Fruit fly (Drosophila melanogaster): ENCODE results near the gene CG6833.

CG6833 gene

dm6 chr3L:14050944-14051548 is at the start of gene CG6833 (continued):
- TF ChIP-seq cad (GFP tag; optimal IDR thresholded peaks at IDR 0.05) (no peak), Dek (tag; optimal IDR thresholded peaks at IDR 0.05) (peak; percentile 37), Atf-2 (GFP tag; optimal IDR thresholded peaks at IDR 0.05) (peak; percentile 76), pnt (GFP tag; optimal IDR thresholded peaks at IDR 0.05) (peak; percentile 75), danr (GFP tag; IDR thresholded peaks at IDR 0.05) (peak; percentile 60), CG18764 (GFP tag; optimal IDR thresholded peaks at IDR 0.05) (peak; percentile 65), Nf-YC (tag; optimal IDR thresholded peaks at IDR 0.05) (peak; percentile 50), emc (GFP tag; optimal IDR thresholded peaks at IDR 0.05) (peak; percentile 60), pros (GFP tag; optimal IDR thresholded peaks at IDR 0.05) (no peak), CG11560 (tag; IDR thresholded peaks at IDR 0.05) (peak; percentile 39; the same call in 1 of the 3 replicates), Adf1 (GFP tag; IDR thresholded peaks at IDR 0.05) (no peak), lov (optimal IDR thresholded peaks at IDR 0.05) (no peak), lov (GFP tag; IDR thresholded peaks at IDR 0.05) (peak; percentile 57; the same call in 2 of the 3 replicates), unc-4 (GFP tag; IDR thresholded peaks at IDR 0.05; ENCODE audit: partially characterized antibody) (no peak), trh (GFP tag; optimal IDR thresholded peaks at IDR 0.05) (no peak), tin (GFP tag; optimal IDR thresholded peaks at IDR 0.05) (peak; percentile 86), yki (optimal IDR thresholded peaks at IDR 0.05) (no peak), Mad (GFP tag; optimal IDR thresholded peaks at IDR 0.05) (peak; percentile 60), CG11085 (GFP tag; IDR thresholded peaks at IDR 0.05) (peak; percentile 74), Eip74EF (GFP tag; optimal IDR thresholded peaks at IDR 0.05) (no peak), zfh1 (GFP tag; IDR thresholded peaks at IDR 0.05) (peak; percentile 81), repo (GFP tag; optimal IDR thresholded peaks at IDR 0.05) (peak; percentile 72), fd96Cb (tag; optimal IDR thresholded peaks at IDR 0.05) (peak; percentile 59), wdn (GFP tag; IDR thresholded peaks at IDR 0.05) (peak; percentile 53; the same call in 1 of the 2 replicates), ato (GFP tag; IDR thresholded peaks at IDR 0.05; ENCODE audit: partially characterized antibody) (no peak), CG18619 (GFP tag; optimal IDR thresholded peaks at IDR 0.05) (peak; percentile 34), da (GFP tag; optimal IDR thresholded peaks at IDR 0.05) (peak; percentile 6), CG13624 (GFP tag; optimal IDR thresholded peaks at IDR 0.05) (peak; percentile 70), gt (GFP tag; IDR thresholded peaks at IDR 0.05) (peak; percentile 30; the same call in 1 of the 2 replicates), dan (GFP tag; IDR thresholded peaks at IDR 0.05) (no peak), CG13424 (tag; optimal IDR thresholded peaks at IDR 0.05) (peak; percentile 63), tgo (GFP tag; IDR thresholded peaks at IDR 0.05) (peak; percentile 72), Doc3 (GFP tag; IDR thresholded peaks at IDR 0.05; ENCODE audit: partially characterized antibody) (no peak), CG18262 (tag; optimal IDR thresholded peaks at IDR 0.05) (peak; percentile 57), nom (GFP tag; optimal IDR thresholded peaks at IDR 0.05) (peak; percentile 10), corto (GFP tag; optimal IDR thresholded peaks at IDR 0.05) (no peak), nerfin-2 (GFP tag; IDR thresholded peaks at IDR 0.05; ENCODE audit: partially characterized antibody) (no peak)

- TF ChIP-seq CG10366 (GFP tag; IDR thresholded peaks at IDR 0.05) (no peak), sqz (GFP tag; optimal IDR thresholded peaks at IDR 0.05) (peak; percentile 38), nerfin-2 (GFP tag; IDR thresholded peaks at IDR 0.05; ENCODE audit: partially characterized antibody) (peak; percentile 60), Abd-B (GFP tag; optimal IDR thresholded peaks at IDR 0.05) (peak; percentile 38), NC2β (GFP tag; optimal IDR thresholded peaks at IDR 0.05) (peak; percentile 14), Sox100B (GFP tag; optimal IDR thresholded peaks at IDR 0.05) (peak; percentile 8), CG14965 (GFP tag; optimal IDR thresholded peaks at IDR 0.05; ENCODE audit: borderline replicate concordance) (no peak), wek (GFP tag; optimal IDR thresholded peaks at IDR 0.05) (no peak), CG18262 (tag; optimal IDR thresholded peaks at IDR 0.05) (peak; percentile 4), Hmr (GFP tag; optimal IDR thresholded peaks at IDR 0.05) (peak; percentile 34), D19A (tag; optimal IDR thresholded peaks at IDR 0.05) (no peak), CG4404 (GFP tag; IDR thresholded peaks at IDR 0.05) (no peak), CG15601 (tag; optimal IDR thresholded peaks at IDR 0.05) (peak; percentile 24), zf30C (GFP tag; optimal IDR thresholded peaks at IDR 0.05) (no peak), CG3407 (GFP tag; optimal IDR thresholded peaks at IDR 0.05) (no peak)
Observed at dm6 chr3L:14001658-14002523, 49.1 kb upstream of the CG6833 start, which contains the start of the genes Nprl3 and upSET. TSS of gene Nprl3 (minus strand) at chr3L:14001880. TSS of gene upSET (plus strand) at chr3L:14002127.

Measured in whole organism, embryonic.